Fruit fly (Drosophila melanogaster) whole organism, wandering third instar larva: Measurements from ENCODE around the gene ppk11.

Source experiments
- Abd-B ChIP-seq: fragments of >200 bp; optimal IDR thresholded peaks from 2 replicates; lab custom pipeline; 2017; ENCODE audit warnings: missing biosample characterization, missing genetic modification characterization
- Dfd ChIP-seq: fragments of >200 bp; optimal IDR thresholded peaks from 2 replicates; lab custom pipeline; 2017; ENCODE audit warnings: missing biosample characterization, missing genetic modification characterization
- Hr78 ChIP-seq: fragments of >200 bp; optimal IDR thresholded peaks from 2 replicates; lab custom pipeline; 2017; ENCODE audit warnings: missing biosample characterization, missing genetic modification characterization
- Hr83 ChIP-seq: fragments of 200-300 bp; sonication (Bioruptor generic); optimal IDR thresholded peaks from 2 replicates; lab custom pipeline; 2016; ENCODE audit warnings: missing biosample characterization, mild to moderate bottlenecking, missing genetic modification characterization, moderate library complexity; ENCODE audit not compliant: poor library complexity, severe bottlenecking
- Mio ChIP-seq: sonication (Bioruptor generic); optimal IDR thresholded peaks from 2 replicates; lab custom pipeline; 2016; ENCODE audit warnings: missing biosample characterization, missing genetic modification characterization
- OdsH ChIP-seq: fragments of 200-800 bp; sonication (Bioruptor generic); optimal IDR thresholded peaks from 2 replicates; lab custom pipeline; 2016; ENCODE audit warnings: missing biosample characterization, mild to moderate bottlenecking, missing genetic modification characterization
- dsf ChIP-seq: sonication (Bioruptor generic); optimal IDR thresholded peaks from 2 replicates; lab custom pipeline; 2016; ENCODE audit warnings: missing biosample characterization, missing genetic modification characterization, borderline replicate concordance
- foxo ChIP-seq, 2 experiments: fragments of 200-800 bp; sonication (Bioruptor generic); optimal IDR thresholded peaks; 2 replicates in 1 of 2; 3 replicates in 1 of 2; lab custom pipeline; 2016 to 2017; ENCODE audit warnings: missing biosample characterization in 2 of 2, missing genetic modification characterization in 2 of 2
- jim ChIP-seq: fragments of 175-275, 200-325 bp; sonication (Bioruptor generic); optimal IDR thresholded peaks from 2 replicates; lab custom pipeline; 2016; ENCODE audit warnings: missing biosample characterization, mild to moderate bottlenecking, missing genetic modification characterization
- psq ChIP-seq: fragments of 200-800 bp; sonication (Bioruptor generic); optimal IDR thresholded peaks from 3 replicates; lab custom pipeline; 2017; ENCODE audit warnings: missing biosample characterization, mild to moderate bottlenecking, missing genetic modification characterization, moderate library complexity
- tai ChIP-seq: sonication (Bioruptor generic); optimal IDR thresholded peaks from 2 replicates; lab custom pipeline; 2016; ENCODE audit warnings: missing biosample characterization, missing genetic modification characterization

- TF ChIP-seq dsf (GFP tag; lab: Kevin White, UChicago) (no peak), psq (no peak), Mio (no peak), Dfd (peak; percentile 56), Hr83 (no peak), OdsH (GFP tag; lab: Kevin White, UChicago) (no peak), tai (GFP tag; lab: Kevin White, UChicago) (no peak), foxo (GFP tag; optimal IDR thresholded peaks at IDR 0.05; lab: Kevin White, UChicago) (no peak), Abd-B (no peak), Hr78 (GFP tag; lab: Kevin White, UChicago) (no peak), jim (GFP tag; lab: Kevin White, UChicago) (no peak)
These were observed 21.5 kb downstream of the ppk11 start for dm6 chr2L:9753357-9753756.
